Worm (Caenorhabditis elegans) whole organism, L1 larva: Measurements from ENCODE around the gene gur-5.

Experiments used
- C04F5.9 ChIP-seq: sonication (generic microtip); optimal IDR thresholded peaks from 2 replicates; lab custom pipeline; 2016; ENCODE audit warnings: missing genetic modification characterization, missing compliant biosample characterization
- C16A3.4 ChIP-seq: fragments of 150-350 bp; optimal IDR thresholded peaks from 2 replicates; lab custom pipeline; 2014; ENCODE audit warnings: missing biosample characterization, missing genetic modification characterization
- C34B4.2 ChIP-seq: sonication (generic microtip); optimal IDR thresholded peaks from 2 replicates; lab custom pipeline; 2017; ENCODE audit warnings: mild to moderate bottlenecking, missing genetic modification characterization, missing compliant biosample characterization
- F16B12.6 ChIP-seq: fragments of 150-350 bp; optimal IDR thresholded peaks from 2 replicates; lab custom pipeline; 2014; ENCODE audit warnings: missing biosample characterization, missing genetic modification characterization
- alr-1 ChIP-seq: fragments of 200-800 bp; sonication (Bioruptor generic); optimal IDR thresholded peaks from 2 replicates; lab custom pipeline; 2018; ENCODE audit warnings: borderline replicate concordance, mild to moderate bottlenecking, missing genetic modification characterization, missing compliant biosample characterization
- aly-2 ChIP-seq: fragments of 150-350 bp; optimal IDR thresholded peaks from 2 replicates; lab custom pipeline; 2014; ENCODE audit warnings: missing biosample characterization, missing genetic modification characterization
- blmp-1 ChIP-seq: fragments of 150-350 bp; optimal IDR thresholded peaks from 2 replicates; lab custom pipeline; 2014; ENCODE audit warnings: missing biosample characterization, missing genetic modification characterization
- ceh-63 ChIP-seq: fragments of 200-800 bp; sonication (Bioruptor generic); optimal IDR thresholded peaks from 2 replicates; lab custom pipeline; 2018; ENCODE audit warnings: mild to moderate bottlenecking, missing genetic modification characterization, missing compliant biosample characterization
- ceh-8 ChIP-seq: fragments of 200-800 bp; sonication (Bioruptor generic); optimal IDR thresholded peaks from 2 replicates; lab custom pipeline; 2018; ENCODE audit warnings: mild to moderate bottlenecking, missing genetic modification characterization, moderate library complexity, missing compliant biosample characterization
- ceh-90 ChIP-seq: sonication (generic microtip); optimal IDR thresholded peaks from 2 replicates; lab custom pipeline; 2016; ENCODE audit warnings: missing genetic modification characterization, missing compliant biosample characterization
- dsc-1 ChIP-seq: sonication (generic microtip); optimal IDR thresholded peaks from 2 replicates; lab custom pipeline; 2016; ENCODE audit warnings: mild to moderate bottlenecking, missing genetic modification characterization, missing compliant biosample characterization
- efl-1 ChIP-seq, 4 experiments: fragments of 150-350 bp; optimal IDR thresholded peaks in 3 of 4; peaks in 1 of 4; 1 replicate in 1 of 4; 2 replicates in 3 of 4; lab custom pipeline; 2014; ENCODE audit warnings: missing biosample characterization in 2 of 4, missing genetic modification characterization in 2 of 4, missing genetic modification reagents in 2 of 4
- efl-3 ChIP-seq: fragments of 200-800 bp; sonication (Bioruptor generic); optimal IDR thresholded peaks from 2 replicates; lab custom pipeline; 2018; ENCODE audit warnings: mild to moderate bottlenecking, missing genetic modification characterization, missing compliant biosample characterization
- egl-27 ChIP-seq, 2 experiments: fragments of 150-350 bp in 1 of 2; sonication (generic microtip); optimal IDR thresholded peaks; 3 replicates each; lab custom pipeline; 2017 to 2018; ENCODE audit warnings: missing biosample characterization in 2 of 2, missing genetic modification characterization in 2 of 2, missing genetic modification reagents in 2 of 2
- fkh-10 ChIP-seq: sonication (generic microtip); optimal IDR thresholded peaks from 2 replicates; lab custom pipeline; 2017; ENCODE audit warnings: missing biosample characterization, missing genetic modification reagents, missing genetic modification characterization
- fkh-4 ChIP-seq: sonication (generic microtip); optimal IDR thresholded peaks from 2 replicates; lab custom pipeline; 2016; ENCODE audit warnings: missing compliant biosample characterization, missing genetic modification characterization, borderline replicate concordance
- fos-1 ChIP-seq: fragments of 150-350 bp; optimal IDR thresholded peaks from 2 replicates; lab custom pipeline; 2014; ENCODE audit warnings: missing biosample characterization, missing genetic modification characterization
- grh-1 ChIP-seq: fragments of 200-800 bp; sonication (Bioruptor generic); IDR thresholded peaks from 2 replicates; pipeline ENCODE4 v1.3.6; 2022; ENCODE audit warnings: missing genetic modification reagents, missing genetic modification characterization, missing compliant biosample characterization
- hpl-2 ChIP-seq: fragments of 150-350 bp; optimal IDR thresholded peaks from 2 replicates; lab custom pipeline; 2014; ENCODE audit warnings: missing biosample characterization, missing genetic modification reagents, missing genetic modification characterization
- irx-1 ChIP-seq: sonication (generic microtip); optimal IDR thresholded peaks from 2 replicates; lab custom pipeline; 2016; ENCODE audit warnings: missing genetic modification characterization, missing compliant biosample characterization
- isw-1 ChIP-seq: fragments of 200-800 bp; sonication (Bioruptor generic); IDR thresholded peaks from 2 replicates; pipeline ENCODE4 v1.3.6; 2022; ENCODE audit warnings: missing genetic modification characterization, missing compliant biosample characterization
- jun-1 ChIP-seq: fragments of 150-350 bp; optimal IDR thresholded peaks from 2 replicates; lab custom pipeline; 2014; ENCODE audit warnings: missing biosample characterization, missing genetic modification reagents, missing genetic modification characterization
- lin-13 ChIP-seq: fragments of 150-350 bp; optimal IDR thresholded peaks from 2 replicates; lab custom pipeline; 2014; ENCODE audit warnings: missing biosample characterization, missing genetic modification reagents, missing genetic modification characterization
- lin-14 ChIP-seq: fragments of 200-800 bp; sonication (Bioruptor generic); optimal IDR thresholded peaks from 2 replicates; lab custom pipeline; 2018; ENCODE audit warnings: mild to moderate bottlenecking, missing genetic modification characterization, moderate library complexity, missing compliant biosample characterization
- lin-35 ChIP-seq, 2 experiments: fragments of 150-350 bp; optimal IDR thresholded peaks; 2 replicates each; lab custom pipeline; 2014; ENCODE audit warnings: missing biosample characterization in 2 of 2, missing genetic modification characterization in 2 of 2, missing genetic modification reagents in 2 of 2
- lin-39 ChIP-seq: fragments of 150-350 bp; optimal IDR thresholded peaks from 2 replicates; lab custom pipeline; 2014; ENCODE audit warnings: missing biosample characterization, missing genetic modification reagents, missing genetic modification characterization
- mep-1 ChIP-seq: fragments of 150-350 bp; optimal IDR thresholded peaks from 2 replicates; lab custom pipeline; 2014; ENCODE audit warnings: missing biosample characterization, missing genetic modification characterization
- nhr-12 ChIP-seq: sonication (generic microtip); optimal IDR thresholded peaks from 2 replicates; lab custom pipeline; 2017; ENCODE audit warnings: missing biosample characterization, missing genetic modification characterization
- nhr-19 ChIP-seq: fragments of 200-800 bp; sonication (Bioruptor generic); conservative IDR thresholded peaks from 2 replicates; pipeline ENCODE4 v1.3.6; 2022; ENCODE audit warnings: missing genetic modification characterization, missing compliant biosample characterization
- nhr-20 ChIP-seq: sonication (generic microtip); optimal IDR thresholded peaks from 2 replicates; lab custom pipeline; 2016; ENCODE audit warnings: mild to moderate bottlenecking, missing genetic modification characterization, missing compliant biosample characterization
- nhr-71 ChIP-seq: sonication (generic microtip); optimal IDR thresholded peaks from 2 replicates; lab custom pipeline; 2016; ENCODE audit warnings: mild to moderate bottlenecking, missing genetic modification characterization, moderate library complexity, missing compliant biosample characterization
- nhr-85 ChIP-seq: sonication (generic microtip); peaks from one replicate; lab custom pipeline; 2016; ENCODE audit warnings: missing genetic modification characterization, inconsistent platforms, missing compliant biosample characterization
- nhr-90 ChIP-seq: sonication (generic microtip); optimal IDR thresholded peaks from 2 replicates; lab custom pipeline; 2016; ENCODE audit warnings: mild to moderate bottlenecking, missing genetic modification characterization, missing compliant biosample characterization; ENCODE audit not compliant: poor library complexity
- pax-3 ChIP-seq: fragments of 200-800 bp; sonication (Bioruptor generic); optimal IDR thresholded peaks from 2 replicates; lab custom pipeline; 2018; ENCODE audit warnings: mild to moderate bottlenecking, missing genetic modification characterization, moderate library complexity, missing compliant biosample characterization
- pqm-1 ChIP-seq: sonication (generic microtip); optimal IDR thresholded peaks from 3 replicates; lab custom pipeline; 2017; ENCODE audit warnings: missing biosample characterization, missing genetic modification characterization
- rnt-1 ChIP-seq: sonication (generic microtip); optimal IDR thresholded peaks from 2 replicates; lab custom pipeline; 2016; ENCODE audit warnings: mild to moderate bottlenecking, missing genetic modification characterization, moderate library complexity, missing compliant biosample characterization
- snpc-4 ChIP-seq: fragments of 150-350 bp; optimal IDR thresholded peaks from 2 replicates; lab custom pipeline; 2014; ENCODE audit warnings: missing biosample characterization, missing genetic modification characterization
- sptf-1 ChIP-seq: fragments of 150-350 bp; optimal IDR thresholded peaks from 2 replicates; lab custom pipeline; 2014; ENCODE audit warnings: missing biosample characterization, missing genetic modification characterization
- sup-37 ChIP-seq: fragments of 200-800 bp; sonication (Bioruptor generic); optimal IDR thresholded peaks from 2 replicates; lab custom pipeline; 2018; ENCODE audit warnings: mild to moderate bottlenecking, missing genetic modification characterization, missing compliant biosample characterization
- swsn-7 ChIP-seq: sonication (generic microtip); optimal IDR thresholded peaks from 2 replicates; lab custom pipeline; 2016; ENCODE audit warnings: missing genetic modification characterization, missing compliant biosample characterization
- tbx-2 ChIP-seq: sonication (generic microtip); optimal IDR thresholded peaks from 2 replicates; lab custom pipeline; 2016; ENCODE audit warnings: missing genetic modification characterization, missing compliant biosample characterization
- unc-130 ChIP-seq: fragments of 150-350 bp; optimal IDR thresholded peaks from 2 replicates; lab custom pipeline; 2017; ENCODE audit warnings: missing biosample characterization, missing genetic modification characterization, inconsistent platforms
- unc-62 ChIP-seq: fragments of 150-350 bp; optimal IDR thresholded peaks from 2 replicates; lab custom pipeline; 2014; ENCODE audit warnings: missing biosample characterization, missing genetic modification reagents, missing genetic modification characterization
- unc-86 ChIP-seq: sonication (generic microtip); optimal IDR thresholded peaks from 2 replicates; lab custom pipeline; 2016; ENCODE audit warnings: missing genetic modification characterization, missing compliant biosample characterization
- unc-98 ChIP-seq: fragments of 200-800 bp; sonication (Bioruptor generic); IDR thresholded peaks from 2 replicates; pipeline ENCODE4 v1.3.6; 2022; ENCODE audit warnings: missing genetic modification characterization, missing compliant biosample characterization
- vab-15 ChIP-seq: sonication (generic microtip); optimal IDR thresholded peaks from 2 replicates; lab custom pipeline; 2017; ENCODE audit warnings: missing genotype, mild to moderate bottlenecking, missing genetic modification characterization, missing compliant biosample characterization
- xbp-1 ChIP-seq: sonication (generic microtip); optimal IDR thresholded peaks from 2 replicates; lab custom pipeline; 2016; ENCODE audit warnings: missing genetic modification characterization, missing compliant biosample characterization
- zip-4 ChIP-seq: fragments of 200-800 bp; sonication (Bioruptor generic); optimal IDR thresholded peaks from 2 replicates; lab custom pipeline; 2018; ENCODE audit warnings: mild to moderate bottlenecking, missing genetic modification characterization, moderate library complexity, missing compliant biosample characterization
- ztf-11 ChIP-seq, 2 experiments: sonication (generic microtip); optimal IDR thresholded peaks; 2 replicates each; lab custom pipeline; 2016 to 2017; ENCODE audit warnings: missing genetic modification characterization in 2 of 2, missing biosample characterization in 1 of 2, missing compliant biosample characterization in 1 of 2

gur-5 gene

DNA sequence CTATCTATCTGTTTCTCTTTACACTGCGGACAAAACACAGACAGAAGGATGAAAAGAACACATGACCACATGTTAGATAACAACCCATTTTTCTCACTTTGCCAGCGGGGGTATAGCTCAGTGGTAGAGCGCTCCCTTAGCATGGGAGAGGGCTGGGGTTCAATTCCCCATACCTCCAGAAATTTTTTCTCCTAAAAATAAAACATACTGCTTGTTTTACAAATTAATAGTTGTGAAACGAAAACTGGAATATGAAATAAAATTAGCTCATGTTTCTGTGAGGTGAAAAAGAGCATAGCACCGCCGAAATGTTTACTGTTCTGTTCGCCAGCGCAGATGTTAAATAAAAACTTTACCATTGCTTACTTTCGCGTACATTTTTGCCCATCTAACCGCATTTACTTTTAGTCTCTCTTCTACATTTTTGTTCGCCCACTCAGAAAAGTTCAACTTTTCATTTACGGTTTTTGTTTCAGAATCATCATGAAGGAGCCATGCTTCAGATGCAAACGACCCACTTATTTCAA lies 7.2 kb downstream of the gur-5 start, which contains the start of gene ZK622.4 (continued):
- TF ChIP-seq nhr-71 (tag; lab: Kevin White, UChicago) (peak; percentile 67), pqm-1 (tag; lab: Kevin White, UChicago) (no peak), nhr-85 (tag; lab: Kevin White, UChicago) (no peak), lin-13 (GFP tag; lab: Kevin White, UChicago) (no peak), C34B4.2 (tag; lab: Kevin White, UChicago) (no peak), mep-1 (peak; percentile 54), unc-98 (GFP tag; lab: Robert Waterston, UW) (no peak), unc-86 (no peak), unc-62 (GFP tag; lab: Kevin White, UChicago) (no peak), jun-1 (tag; lab: Kevin White, UChicago) (peak; percentile 22), lin-39 (no peak), ceh-8 (GFP tag; lab: Kevin White, UChicago) (no peak), egl-27 (tag; optimal IDR thresholded peaks at IDR 0.05; lab: Kevin White, UChicago) (no peak), ztf-11 (tag; optimal IDR thresholded peaks at IDR 0.05; lab: Kevin White, UChicago) (no peak), sptf-1 (tag; lab: Kevin White, UChicago) (no peak), alr-1 (tag; lab: Kevin White, UChicago) (no peak), sup-37 (GFP tag; lab: Kevin White, UChicago) (no peak), C04F5.9 (tag; lab: Kevin White, UChicago) (no peak), F16B12.6 (peak; percentile 3), blmp-1 (tag; lab: Kevin White, UChicago) (peak; percentile 36), hpl-2 (GFP tag; lab: Kevin White, UChicago) (no peak), grh-1 (no peak), efl-3 (GFP tag; lab: Kevin White, UChicago) (no peak), fos-1 (peak; percentile 29), lin-35 (GFP tag; optimal IDR thresholded peaks at IDR 0.05; lab: Kevin White, UChicago) (peak; percentile 48 to 62), irx-1 (tag; lab: Kevin White, UChicago) (peak; percentile 43), lin-14 (peak; percentile 62), tbx-2 (tag; lab: Kevin White, UChicago) (peak; percentile 30), nhr-90 (tag; lab: Kevin White, UChicago) (peak; percentile 15), pax-3 (tag; lab: Kevin White, UChicago) (no peak), unc-130 (tag; lab: Kevin White, UChicago) (no peak), nhr-19 (peak; percentile 33), xbp-1 (tag; lab: Kevin White, UChicago) (peak; percentile 35), ceh-90 (tag; lab: Kevin White, UChicago) (no peak)

DNA sequence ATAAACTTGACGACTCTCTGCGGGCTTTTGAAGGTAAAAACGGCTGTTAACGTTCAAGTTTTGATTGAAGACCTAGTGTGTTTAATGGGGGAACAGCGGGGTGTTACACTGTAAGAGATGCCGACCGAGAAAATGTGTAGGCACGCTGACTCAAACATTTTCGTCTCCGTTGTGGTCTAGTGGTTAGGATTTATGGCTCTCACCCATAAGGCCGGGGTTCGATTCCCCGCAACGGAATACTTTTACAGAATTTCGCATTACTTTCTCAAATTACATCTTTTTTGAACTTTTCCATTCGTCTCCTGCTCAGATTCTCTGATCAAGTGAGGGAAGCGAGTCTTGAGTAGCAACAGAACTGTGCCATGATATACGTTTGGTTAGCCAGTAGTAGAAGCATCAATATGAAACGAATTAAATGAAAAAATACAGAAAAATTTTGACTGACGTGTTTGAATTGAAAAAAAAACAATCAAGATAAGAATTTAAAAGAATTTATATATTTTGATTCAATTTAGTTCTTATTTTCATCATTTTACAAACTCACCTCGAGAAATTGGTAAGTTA lies 8.2 kb downstream of the gur-5 start, which contains the start of gene ZK622.1:
TSS of gene ZK622.1 (plus strand) at position 514 of the 564 bp plus-strand sequence.
- TF ChIP-seq mep-1 (peak; percentile 6), jun-1 (tag; lab: Kevin White, UChicago) (no peak), swsn-7 (tag; lab: Kevin White, UChicago) (peak; percentile 17), blmp-1 (tag; lab: Kevin White, UChicago) (no peak), lin-14 (peak; percentile 33), C16A3.4 (tag; lab: Kevin White, UChicago) (peak; percentile 15), fkh-10 (GFP tag; lab: Kevin White, UChicago) (no peak), fkh-4 (no peak), unc-86 (no peak), nhr-19 (peak; percentile 54), snpc-4 (no peak), nhr-20 (tag; lab: Kevin White, UChicago) (peak; percentile 13), ztf-11 (tag; optimal IDR thresholded peaks at IDR 0.05; lab: Kevin White, UChicago) (no peak), dsc-1 (tag; lab: Kevin White, UChicago) (peak; percentile 5), nhr-12 (tag; lab: Kevin White, UChicago) (no peak), nhr-85 (tag; lab: Kevin White, UChicago) (peak; percentile 49), lin-39 (no peak), efl-1 (optimal IDR thresholded peaks at IDR 0.05; lab: Kevin White, UChicago) (peak; percentile 1 to 35), efl-1 (GFP tag; optimal IDR thresholded peaks at IDR 0.05 in 1 of 2; lab: Kevin White, UChicago) (peak in 1 of 2 experiments; percentile 61), lin-35 (GFP tag; optimal IDR thresholded peaks at IDR 0.05; lab: Kevin White, UChicago) (peak in 1 of 2 experiments; percentile 57), ceh-90 (tag; lab: Kevin White, UChicago) (no peak), rnt-1 (tag; lab: Kevin White, UChicago) (peak; percentile 33), vab-15 (tag; lab: Kevin White, UChicago) (no peak), aly-2 (tag; lab: Kevin White, UChicago) (no peak), unc-62 (GFP tag; lab: Kevin White, UChicago) (no peak), isw-1 (GFP tag; lab: Robert Waterston, UW) (no peak), zip-4 (GFP tag; lab: Kevin White, UChicago) (no peak), ceh-63 (no peak), lin-13 (GFP tag; lab: Kevin White, UChicago) (no peak)
